Fruit fly (Drosophila melanogaster) whole organism, embryonic: ENCODE measurements around the gene cup.

Experiments used
- Asciz ChIP-seq: fragments of 200-800 bp; sonication (Bioruptor generic); optimal IDR thresholded peaks from 2 replicates; lab custom pipeline; 2017; ENCODE audit warnings: missing biosample characterization, mild to moderate bottlenecking, missing genetic modification characterization, missing genetic modification reagents
- CG10209 ChIP-seq: fragments of 200-800 bp; sonication (Bioruptor generic); optimal IDR thresholded peaks from 3 replicates; lab custom pipeline; 2017; ENCODE audit warnings: missing biosample characterization, mild to moderate bottlenecking, missing genetic modification characterization, missing genetic modification reagents
- CG10267 ChIP-seq: fragments of 200-800 bp; sonication (Bioruptor generic); optimal IDR thresholded peaks from 2 replicates; lab custom pipeline; 2018; ENCODE audit warnings: missing biosample characterization, mild to moderate bottlenecking, missing genetic modification characterization, moderate library complexity
- CG10431 ChIP-seq: fragments of 200-800 bp; sonication (Bioruptor generic); optimal IDR thresholded peaks from 3 replicates; lab custom pipeline; 2018; ENCODE audit warnings: missing biosample characterization, mild to moderate bottlenecking, missing genetic modification characterization
- CG11695 ChIP-seq: fragments of 200-800 bp; sonication (Bioruptor generic); IDR thresholded peaks from 3 replicates; pipeline ENCODE4 v1.3.6; 2022; ENCODE audit warnings: missing biosample characterization, missing genetic modification characterization
- CG1233 ChIP-seq: fragments of 200-800 bp; sonication (Bioruptor generic); optimal IDR thresholded peaks from 4 replicates; lab custom pipeline; 2018; ENCODE audit warnings: missing biosample characterization, mild to moderate bottlenecking, missing genetic modification characterization
- CG13287 ChIP-seq: fragments of 200-800 bp; sonication (Bioruptor generic); IDR thresholded peaks from 2 replicates; pipeline ENCODE4 v1.3.6; 2022; ENCODE audit warnings: missing biosample characterization, missing genetic modification characterization; ENCODE audit not compliant: partially characterized antibody
- CG14667 ChIP-seq: fragments of 200-800 bp; sonication (Bioruptor generic); IDR thresholded peaks from 2 replicates; pipeline ENCODE4 v1.3.6; 2022; ENCODE audit warnings: missing biosample characterization, missing genetic modification characterization
- CG15073 ChIP-seq: fragments of 200-800 bp; sonication (Bioruptor generic); optimal IDR thresholded peaks from 2 replicates; lab custom pipeline; 2016; ENCODE audit warnings: missing biosample characterization, missing genetic modification characterization
- CG15479 ChIP-seq: fragments of 200-800 bp; sonication (Bioruptor generic); optimal IDR thresholded peaks from 3 replicates; lab custom pipeline; 2019; ENCODE audit warnings: missing biosample characterization, mild to moderate bottlenecking, missing genetic modification characterization, moderate library complexity
- CG1602 ChIP-seq: fragments of 200-800 bp; sonication (Bioruptor generic); optimal IDR thresholded peaks from 3 replicates; lab custom pipeline; 2016; ENCODE audit warnings: missing biosample characterization, missing genetic modification characterization
- CG16863 ChIP-seq: fragments of 200-800 bp; sonication (Bioruptor generic); optimal IDR thresholded peaks from 3 replicates; lab custom pipeline; 2016; ENCODE audit warnings: missing biosample characterization, missing genetic modification characterization
- CG2120 ChIP-seq: fragments of 200-800 bp; sonication (Bioruptor generic); optimal IDR thresholded peaks from 3 replicates; lab custom pipeline; 2016; ENCODE audit warnings: missing biosample characterization, missing genetic modification characterization
- CG30403 ChIP-seq: fragments of 200-800 bp; sonication (Bioruptor generic); optimal IDR thresholded peaks from 3 replicates; lab custom pipeline; 2016; ENCODE audit warnings: missing biosample characterization, missing genetic modification characterization
- CG31388 ChIP-seq: fragments of 200-800 bp; sonication (Bioruptor generic); optimal IDR thresholded peaks from 2 replicates; lab custom pipeline; 2016; ENCODE audit warnings: missing biosample characterization, missing genetic modification characterization
- CG31441 ChIP-seq: fragments of 200-800 bp; sonication (Bioruptor generic); IDR thresholded peaks from 2 replicates; pipeline ENCODE4 v1.3.6; 2022; ENCODE audit warnings: missing biosample characterization, missing genetic modification characterization
- CG32772 ChIP-seq: fragments of 200-800 bp; sonication (Bioruptor generic); IDR thresholded peaks from 2 replicates; pipeline ENCODE4 v1.3.6; 2022; ENCODE audit warnings: missing biosample characterization, missing genetic modification characterization
- CG34376 ChIP-seq: fragments of 200-800 bp; sonication (Bioruptor generic); optimal IDR thresholded peaks from 2 replicates; lab custom pipeline; 2018; ENCODE audit warnings: missing biosample characterization, mild to moderate bottlenecking, missing genetic modification characterization
- CG3995 ChIP-seq: fragments of 200-800 bp; sonication (Bioruptor generic); optimal IDR thresholded peaks from 3 replicates; lab custom pipeline; 2016; ENCODE audit warnings: missing biosample characterization, missing genetic modification characterization
- CG4820 ChIP-seq: fragments of 200-800 bp; sonication (Bioruptor generic); optimal IDR thresholded peaks from 3 replicates; lab custom pipeline; 2016; ENCODE audit warnings: missing biosample characterization, missing genetic modification characterization
- CG4854 ChIP-seq: fragments of 200-800 bp; sonication (Bioruptor generic); optimal IDR thresholded peaks from 2 replicates; lab custom pipeline; 2016; ENCODE audit warnings: missing biosample characterization, missing genetic modification characterization, inconsistent platforms
- CG7745 ChIP-seq: fragments of 200-800 bp; sonication (Bioruptor generic); optimal IDR thresholded peaks from 2 replicates; lab custom pipeline; 2018; ENCODE audit warnings: missing biosample characterization, mild to moderate bottlenecking, missing genetic modification characterization, moderate library complexity
- CG9727 ChIP-seq: fragments of 200-800 bp; sonication (Bioruptor generic); optimal IDR thresholded peaks from 3 replicates; lab custom pipeline; 2017; ENCODE audit warnings: missing biosample characterization, mild to moderate bottlenecking, missing genetic modification characterization
- E2f1 ChIP-seq: fragments of 200-800 bp; sonication (Bioruptor generic); IDR thresholded peaks from 2 replicates; pipeline ENCODE4 v1.3.6; 2022; ENCODE audit warnings: missing biosample characterization, missing genetic modification characterization
- ERR ChIP-seq: fragments of 200-800 bp; sonication (Bioruptor generic); optimal IDR thresholded peaks from 2 replicates; lab custom pipeline; 2016; ENCODE audit warnings: missing biosample characterization, missing genetic modification characterization
- Fer1 ChIP-seq: fragments of 200-800 bp; sonication (Bioruptor generic); optimal IDR thresholded peaks from 2 replicates; lab custom pipeline; 2017; ENCODE audit warnings: missing biosample characterization, mild to moderate bottlenecking, missing genetic modification characterization
- Fer3 ChIP-seq: fragments of 200-800 bp; sonication (Bioruptor generic); optimal IDR thresholded peaks from 2 replicates; lab custom pipeline; 2018; ENCODE audit warnings: missing biosample characterization, mild to moderate bottlenecking, missing genetic modification characterization, moderate library complexity
- Gug ChIP-seq: fragments of 200-800 bp; sonication (Bioruptor generic); IDR thresholded peaks from 4 replicates; pipeline ENCODE4 v1.3.6; 2022; ENCODE audit warnings: missing biosample characterization, missing genetic modification characterization
- HLH54F ChIP-seq: fragments of 200-800 bp; sonication (Bioruptor generic); optimal IDR thresholded peaks from 3 replicates; lab custom pipeline; 2016; ENCODE audit warnings: missing biosample characterization, missing genetic modification characterization
- Hr51 ChIP-seq, 2 experiments: fragments of 200-800 bp; sonication (Bioruptor generic); optimal IDR thresholded peaks; 2 replicates in 1 of 2; 3 replicates in 1 of 2; lab custom pipeline; 2016 to 2018; ENCODE audit warnings: missing biosample characterization in 2 of 2, missing genetic modification characterization in 2 of 2, mild to moderate bottlenecking in 1 of 2, moderate library complexity in 1 of 2
- Kr ChIP-seq: fragments of 200-800 bp; sonication (Bioruptor generic); optimal IDR thresholded peaks from 2 replicates; lab custom pipeline; 2017; ENCODE audit warnings: missing biosample characterization, mild to moderate bottlenecking, missing genetic modification characterization
- MESR4 ChIP-seq: fragments of 200-800 bp; sonication (Bioruptor generic); optimal IDR thresholded peaks from 2 replicates; lab custom pipeline; 2018; ENCODE audit warnings: missing biosample characterization, mild to moderate bottlenecking, missing genetic modification characterization, moderate library complexity
- Meics ChIP-seq: fragments of 200-800 bp; sonication (Bioruptor generic); optimal IDR thresholded peaks from 2 replicates; lab custom pipeline; 2017; ENCODE audit warnings: missing biosample characterization, mild to moderate bottlenecking, missing genetic modification characterization
- NC2β ChIP-seq: fragments of 200-800 bp; sonication (Bioruptor generic); optimal IDR thresholded peaks from 2 replicates; lab custom pipeline; 2016; ENCODE audit warnings: missing biosample characterization, missing genetic modification characterization
- Sox100B ChIP-seq: fragments of 200-800 bp; sonication (Bioruptor generic); optimal IDR thresholded peaks from 3 replicates; lab custom pipeline; 2018; ENCODE audit warnings: missing biosample characterization, mild to moderate bottlenecking, missing genetic modification characterization
- Sox102F ChIP-seq: fragments of 200-800 bp; sonication (Bioruptor generic); optimal IDR thresholded peaks from 2 replicates; lab custom pipeline; 2018; ENCODE audit warnings: missing biosample characterization, mild to moderate bottlenecking, missing genetic modification characterization, moderate library complexity
- al ChIP-seq: fragments of 200-800 bp; sonication (Bioruptor generic); IDR thresholded peaks from 2 replicates; pipeline ENCODE4 v1.3.6; 2022; ENCODE audit warnings: missing biosample characterization, missing genetic modification characterization
- aop ChIP-seq: fragments of 200-800 bp; sonication (Bioruptor generic); IDR thresholded peaks from 2 replicates; pipeline ENCODE4 v1.3.6; 2022; ENCODE audit warnings: missing biosample characterization, missing genetic modification characterization
- ara ChIP-seq: fragments of 200-800 bp; sonication (Bioruptor generic); IDR thresholded peaks from 2 replicates; pipeline ENCODE4 v1.3.6; 2022; ENCODE audit warnings: missing biosample characterization, missing genetic modification characterization
- ato ChIP-seq: fragments of 200-800 bp; sonication (Bioruptor generic); IDR thresholded peaks from 2 replicates; pipeline ENCODE4 v1.3.6; 2022; ENCODE audit warnings: missing biosample characterization, missing genetic modification characterization; ENCODE audit not compliant: partially characterized antibody
- caup ChIP-seq: fragments of 200-800 bp; sonication (Bioruptor generic); optimal IDR thresholded peaks from 3 replicates; lab custom pipeline; 2017; ENCODE audit warnings: missing biosample characterization, mild to moderate bottlenecking, missing genetic modification characterization, moderate library complexity; ENCODE audit not compliant: severe bottlenecking
- crp ChIP-seq, 2 experiments: fragments of 200-800 bp; sonication (Bioruptor generic); optimal IDR thresholded peaks; 2 replicates in 1 of 2; 3 replicates in 1 of 2; lab custom pipeline; 2017; ENCODE audit warnings: missing biosample characterization in 2 of 2, missing genetic modification characterization in 2 of 2, mild to moderate bottlenecking in 1 of 2, moderate library complexity in 1 of 2
- fru ChIP-seq: fragments of >200 bp; optimal IDR thresholded peaks from 2 replicates; lab custom pipeline; 2017
- lov ChIP-seq, 2 experiments: fragments of 200-800 bp in 1 of 2; fragments of >200 bp in 1 of 2; sonication (Bioruptor generic) in 1 of 2; IDR thresholded peaks in 1 of 2; optimal IDR thresholded peaks in 1 of 2; 2 replicates in 1 of 2; 3 replicates in 1 of 2; pipeline versions ENCODE4 v1.3.6 to Lab custom; 2017 to 2022; ENCODE audit warnings: missing biosample characterization in 1 of 2, missing genetic modification characterization in 1 of 2
- mirr ChIP-seq: fragments of 200-800 bp; sonication (Bioruptor generic); optimal IDR thresholded peaks from 3 replicates; lab custom pipeline; 2018; ENCODE audit warnings: missing biosample characterization, mild to moderate bottlenecking, missing genetic modification characterization
- otp ChIP-seq: fragments of 200-800 bp; sonication (Bioruptor generic); IDR thresholded peaks from 3 replicates; pipeline ENCODE4, ENCODE4 v1.3.6; 2022; ENCODE audit warnings: missing biosample characterization, missing genetic modification characterization
- phol ChIP-seq: fragments of 200-800 bp; sonication (Bioruptor generic); optimal IDR thresholded peaks from 3 replicates; lab custom pipeline; 2018; ENCODE audit warnings: missing biosample characterization, mild to moderate bottlenecking, missing genetic modification characterization, moderate library complexity
- seq ChIP-seq: fragments of 200-800 bp; sonication (Bioruptor generic); IDR thresholded peaks from 2 replicates; pipeline ENCODE4 v1.3.6; 2022; ENCODE audit warnings: missing biosample characterization, missing genetic modification characterization
- ssp ChIP-seq: fragments of 200-800 bp; sonication (Bioruptor generic); IDR thresholded peaks from 2 replicates; pipeline ENCODE4 v1.3.6; 2022; ENCODE audit warnings: missing biosample characterization, missing genetic modification characterization
- tio ChIP-seq: fragments of 200-800 bp; sonication (Bioruptor generic); optimal IDR thresholded peaks from 2 replicates; lab custom pipeline; 2017; ENCODE audit warnings: missing biosample characterization, missing genetic modification characterization, inconsistent platforms

The cup gene

dm6 chr2L:6698387-6698786, 34.9 kb downstream of the cup start (continued):
- TF ChIP-seq Meics (GFP tag; lab: Kevin White, UChicago) (peak; percentile 27), aop (GFP tag; lab: Robert Waterston, UW) (no peak), CG31388 (GFP tag; lab: Kevin White, UChicago) (no peak), lov (optimal IDR thresholded peaks at IDR 0.05; lab: Kevin White, UChicago) (no peak), lov (GFP tag; IDR thresholded peaks at IDR 0.05; lab: Robert Waterston, UW) (peak; percentile 68; the same call in 1 of the 3 replicates), Gug (GFP tag; lab: Robert Waterston, UW) (no peak), Fer3 (tag; lab: Kevin White, UChicago) (peak; percentile 22), CG3995 (no peak), Kr (GFP tag; lab: Kevin White, UChicago) (no peak), CG32772 (GFP tag; lab: Robert Waterston, UW) (peak; percentile 27; the same call in 1 of the 2 replicates), CG14667 (GFP tag; lab: Robert Waterston, UW) (peak; percentile 49; the same call in 1 of the 2 replicates), mirr (no peak), crp (GFP tag; optimal IDR thresholded peaks at IDR 0.05; lab: Kevin White, UChicago) (no peak), tio (GFP tag; lab: Kevin White, UChicago) (peak; percentile 2), CG2120 (GFP tag; lab: Kevin White, UChicago) (peak; percentile 47), CG16863 (GFP tag; lab: Kevin White, UChicago) (peak; percentile 8), Sox102F (GFP tag; lab: Kevin White, UChicago) (peak; percentile 59), seq (peak; percentile 63; the same call in 1 of the 2 replicates), CG11695 (GFP tag; lab: Robert Waterston, UW) (peak; percentile 20; the same call in 1 of the 3 replicates), CG10267 (tag; lab: Kevin White, UChicago) (peak; percentile 18), E2f1 (peak; percentile 63), CG13287 (GFP tag; lab: Robert Waterston, UW) (no peak), CG30403 (peak; percentile 49), ERR (GFP tag; lab: Kevin White, UChicago) (no peak), ato (GFP tag; lab: Robert Waterston, UW) (no peak), CG9727 (GFP tag; lab: Kevin White, UChicago) (peak; percentile 62), CG4854 (GFP tag; lab: Kevin White, UChicago) (no peak), Fer1 (GFP tag; lab: Kevin White, UChicago) (peak; percentile 2), Sox100B (GFP tag; lab: Kevin White, UChicago) (peak; percentile 23), CG10209 (GFP tag; lab: Kevin White, UChicago) (peak; percentile 22), CG15073 (GFP tag; lab: Kevin White, UChicago) (no peak), fru (lab: Kevin White, UChicago) (no peak), CG10431 (GFP tag; lab: Kevin White, UChicago) (no peak), HLH54F (GFP tag; lab: Kevin White, UChicago) (peak; percentile 12), ssp (GFP tag; lab: Robert Waterston, UW) (peak; percentile 32; the same call in 1 of the 2 replicates), NC2β (GFP tag; lab: Kevin White, UChicago) (peak; percentile 21), MESR4 (GFP tag; lab: Kevin White, UChicago) (no peak), Hr51 (GFP tag; optimal IDR thresholded peaks at IDR 0.05; lab: Kevin White, UChicago) (peak in 1 of 2 experiments; percentile 63), caup (peak; percentile 1), CG1602 (GFP tag; lab: Kevin White, UChicago) (peak; percentile 35), phol (peak; percentile 49), CG1233 (GFP tag; lab: Kevin White, UChicago) (peak; percentile 47), Asciz (peak; percentile 30), ara (peak; percentile 58; the same call in 1 of the 2 replicates), al (GFP tag; lab: Robert Waterston, UW) (no peak), CG15479 (no peak), CG31441 (GFP tag; lab: Robert Waterston, UW) (peak; percentile 62), CG34376 (GFP tag; lab: Kevin White, UChicago) (no peak), CG4820 (peak; percentile 36), CG7745 (tag; lab: Kevin White, UChicago) (no peak), otp (0 out of 3 replicates have a peak, but pooled peaks have one; percentile 45)
